Fruit fly (Drosophila melanogaster) whole organism, embryonic: ENCODE measurements around the gene Hnf4.

ENCODE experiments used
- Adf1 ChIP-seq: fragments of 200-800 bp; sonication (Bioruptor generic); IDR thresholded peaks from 2 replicates; pipeline ENCODE4 v1.3.6; 2022; ENCODE audit warnings: missing biosample characterization, missing genetic modification characterization
- Atf3 ChIP-seq: fragments of 200-800 bp; sonication (Bioruptor generic); optimal IDR thresholded peaks from 3 replicates; lab custom pipeline; 2016; ENCODE audit warnings: missing biosample characterization, missing genetic modification characterization
- B-H2 ChIP-seq: fragments of 200-800 bp; sonication (Bioruptor generic); optimal IDR thresholded peaks from 2 replicates; lab custom pipeline; 2018; ENCODE audit warnings: missing biosample characterization, mild to moderate bottlenecking, missing genetic modification characterization
- CG10366 ChIP-seq: fragments of 200-800 bp; sonication (Bioruptor generic); IDR thresholded peaks from 2 replicates; pipeline ENCODE4 v1.3.6; 2022; ENCODE audit warnings: missing biosample characterization, missing genetic modification characterization
- CG11456 ChIP-seq: fragments of 200-800 bp; sonication (Bioruptor generic); IDR thresholded peaks from 3 replicates; pipeline ENCODE4 v1.3.6; 2022; ENCODE audit warnings: missing biosample characterization, missing genetic modification characterization
- CG12769 ChIP-seq: fragments of 200-800 bp; sonication (Bioruptor generic); optimal IDR thresholded peaks from 2 replicates; lab custom pipeline; 2019; ENCODE audit warnings: missing biosample characterization, mild to moderate bottlenecking, missing genetic modification characterization, moderate library complexity
- CG14441 ChIP-seq: fragments of 200-800 bp; sonication (Bioruptor generic); IDR thresholded peaks from 2 replicates; pipeline ENCODE4 v1.3.6; 2022; ENCODE audit warnings: missing biosample characterization, missing genetic modification characterization
- CG17328 ChIP-seq: fragments of 200-800 bp; sonication (Bioruptor generic); IDR thresholded peaks from 2 replicates; pipeline ENCODE4 v1.3.6; 2022; ENCODE audit warnings: missing biosample characterization, missing genetic modification characterization
- CG17359 ChIP-seq: fragments of 200-800 bp; sonication (Bioruptor generic); optimal IDR thresholded peaks from 3 replicates; lab custom pipeline; 2018; ENCODE audit warnings: missing biosample characterization, mild to moderate bottlenecking, missing genetic modification characterization, moderate library complexity
- CG17829 ChIP-seq: fragments of 200-800 bp; optimal IDR thresholded peaks from 2 replicates; lab custom pipeline; 2019; ENCODE audit warnings: missing biosample characterization, mild to moderate bottlenecking, missing genetic modification characterization, moderate library complexity
- CG17912 ChIP-seq: fragments of 200-800 bp; sonication (Bioruptor generic); optimal IDR thresholded peaks from 2 replicates; lab custom pipeline; 2018; ENCODE audit warnings: missing biosample characterization, mild to moderate bottlenecking, missing genetic modification characterization
- CG2202 ChIP-seq: fragments of 200-800 bp; sonication (Bioruptor generic); optimal IDR thresholded peaks from 2 replicates; lab custom pipeline; 2018; ENCODE audit warnings: missing biosample characterization, mild to moderate bottlenecking, missing genetic modification characterization
- CG33557 ChIP-seq: fragments of 200-800 bp; sonication (Bioruptor generic); optimal IDR thresholded peaks from 2 replicates; lab custom pipeline; 2019; ENCODE audit warnings: missing biosample characterization, mild to moderate bottlenecking, missing genetic modification characterization, moderate library complexity
- CG34376 ChIP-seq: fragments of 200-800 bp; sonication (Bioruptor generic); optimal IDR thresholded peaks from 2 replicates; lab custom pipeline; 2018; ENCODE audit warnings: missing biosample characterization, mild to moderate bottlenecking, missing genetic modification characterization
- CG7357 ChIP-seq: fragments of 200-800 bp; sonication (Bioruptor generic); IDR thresholded peaks from 3 replicates; pipeline ENCODE4 v1.3.6; 2022; ENCODE audit warnings: missing biosample characterization, missing genetic modification characterization
- CG7987 ChIP-seq: fragments of 200-800 bp; sonication (Bioruptor generic); optimal IDR thresholded peaks from 2 replicates; lab custom pipeline; 2018; ENCODE audit warnings: missing biosample characterization, mild to moderate bottlenecking, missing genetic modification characterization, moderate library complexity
- CG8765 ChIP-seq: fragments of 200-800 bp; sonication (Bioruptor generic); IDR thresholded peaks from 2 replicates; pipeline ENCODE4 v1.3.6; 2022; ENCODE audit warnings: missing biosample characterization, missing genetic modification characterization
- CG9876 ChIP-seq: fragments of 200-800 bp; sonication (Bioruptor generic); optimal IDR thresholded peaks from 2 replicates; lab custom pipeline; 2016; ENCODE audit warnings: missing biosample characterization, missing genetic modification characterization
- CG9932 ChIP-seq: fragments of 200-800 bp; sonication (Bioruptor generic); IDR thresholded peaks from 2 replicates; pipeline ENCODE4 v1.3.6; 2022; ENCODE audit warnings: missing biosample characterization, missing genetic modification characterization
- Chrac-16 ChIP-seq: fragments of 200-800 bp; sonication (Bioruptor generic); optimal IDR thresholded peaks from 3 replicates; lab custom pipeline; 2016; ENCODE audit warnings: missing biosample characterization, missing genetic modification characterization
- CkIIα-i1 ChIP-seq: fragments of 200-800 bp; sonication (Bioruptor generic); IDR thresholded peaks from 2 replicates; pipeline ENCODE4 v1.3.6; 2022; ENCODE audit warnings: missing biosample characterization, missing genetic modification characterization
- Dek ChIP-seq: fragments of 200-800 bp; sonication (Bioruptor generic); optimal IDR thresholded peaks from 3 replicates; lab custom pipeline; 2019; ENCODE audit warnings: missing biosample characterization, mild to moderate bottlenecking, missing genetic modification characterization, moderate library complexity
- Doc3 ChIP-seq: fragments of 200-800 bp; sonication (Bioruptor generic); IDR thresholded peaks from 3 replicates; pipeline ENCODE4 v1.3.6; 2022; ENCODE audit warnings: missing biosample characterization, missing genetic modification characterization; ENCODE audit not compliant: partially characterized antibody
- GATAe ChIP-seq: fragments of 200-800 bp; sonication (Bioruptor generic); conservative IDR thresholded peaks from 2 replicates; pipeline ENCODE4 v1.3.6; 2022; ENCODE audit warnings: missing biosample characterization, missing genetic modification characterization
- H15 ChIP-seq: fragments of 200-800 bp; sonication (Bioruptor generic); IDR thresholded peaks from 3 replicates; pipeline ENCODE4 v1.3.6; 2022; ENCODE audit warnings: missing biosample characterization, missing genetic modification characterization
- Meics ChIP-seq: fragments of 200-800 bp; sonication (Bioruptor generic); optimal IDR thresholded peaks from 2 replicates; lab custom pipeline; 2017; ENCODE audit warnings: missing biosample characterization, mild to moderate bottlenecking, missing genetic modification characterization
- PHDP ChIP-seq: fragments of 200-800 bp; sonication (Bioruptor generic); optimal IDR thresholded peaks from 3 replicates; lab custom pipeline; 2018; ENCODE audit warnings: missing biosample characterization, mild to moderate bottlenecking, missing genetic modification characterization, moderate library complexity
- Scr ChIP-seq: fragments of 200-800 bp; sonication (Bioruptor generic); IDR thresholded peaks from 2 replicates; pipeline ENCODE4 v1.3.6; 2022; ENCODE audit warnings: missing biosample characterization, missing genetic modification characterization; ENCODE audit not compliant: partially characterized antibody
- Sin3A ChIP-seq: fragments of >200 bp; optimal IDR thresholded peaks from 2 replicates; lab custom pipeline; 2018
- ap ChIP-seq: fragments of 200-800 bp; sonication (Bioruptor generic); IDR thresholded peaks from 2 replicates; pipeline ENCODE4 v1.3.6; 2022; ENCODE audit warnings: missing biosample characterization, missing genetic modification characterization
- ash1 ChIP-seq: fragments of 200-800 bp; sonication (Bioruptor generic); optimal IDR thresholded peaks from 2 replicates; lab custom pipeline; 2018; ENCODE audit warnings: missing biosample characterization, mild to moderate bottlenecking, missing genetic modification characterization
- bab2 ChIP-seq: fragments of 200-800 bp; sonication (Bioruptor generic); optimal IDR thresholded peaks from 2 replicates; lab custom pipeline; 2016; ENCODE audit warnings: missing biosample characterization, missing genetic modification characterization
- cas ChIP-seq: fragments of 200-800 bp; sonication (Bioruptor generic); IDR thresholded peaks from 2 replicates; pipeline ENCODE4 v1.3.6; 2022; ENCODE audit warnings: missing biosample characterization, missing genetic modification characterization
- cg ChIP-seq: fragments of 200-800 bp; sonication (Bioruptor generic); optimal IDR thresholded peaks from 3 replicates; lab custom pipeline; 2019; ENCODE audit warnings: missing biosample characterization, mild to moderate bottlenecking, missing genetic modification characterization, moderate library complexity
- chinmo ChIP-seq: fragments of 200-800 bp; sonication (Bioruptor generic); IDR thresholded peaks from 4 replicates; pipeline ENCODE4 v1.3.6; 2022; ENCODE audit warnings: missing biosample characterization, missing genetic modification characterization; ENCODE audit not compliant: partially characterized antibody
- dm ChIP-seq: fragments of 200-800 bp; sonication (Bioruptor generic); optimal IDR thresholded peaks from 3 replicates; lab custom pipeline; 2016; ENCODE audit warnings: missing biosample characterization, missing genetic modification characterization
- dmrt11E ChIP-seq: fragments of 200-800 bp; sonication (Bioruptor generic); optimal IDR thresholded peaks from 3 replicates; lab custom pipeline; 2018; ENCODE audit warnings: missing biosample characterization, mild to moderate bottlenecking, missing genetic modification characterization, moderate library complexity
- gem ChIP-seq: fragments of 200-800 bp; sonication (Bioruptor generic); optimal IDR thresholded peaks from 2 replicates; lab custom pipeline; 2019; ENCODE audit warnings: missing biosample characterization, mild to moderate bottlenecking, missing genetic modification characterization, moderate library complexity
- gfzf ChIP-seq: fragments of 200-800 bp; sonication (Bioruptor generic); optimal IDR thresholded peaks from 2 replicates; lab custom pipeline; 2016; ENCODE audit warnings: missing biosample characterization, mild to moderate bottlenecking, missing genetic modification characterization, moderate library complexity
- luna ChIP-seq: fragments of 200-800 bp; sonication (Bioruptor generic); optimal IDR thresholded peaks from 2 replicates; lab custom pipeline; 2016; ENCODE audit warnings: missing biosample characterization, missing genetic modification characterization
- mam ChIP-seq: fragments of 200-800 bp; sonication (Bioruptor generic); optimal IDR thresholded peaks from 3 replicates; lab custom pipeline; 2016; ENCODE audit warnings: missing biosample characterization, missing genetic modification characterization
- nom ChIP-seq: fragments of 200-800 bp; sonication (Bioruptor generic); optimal IDR thresholded peaks from 2 replicates; lab custom pipeline; 2017; ENCODE audit warnings: missing biosample characterization, missing genetic modification characterization, mild to moderate bottlenecking, moderate library complexity, missing genetic modification reagents
- odd ChIP-seq: fragments of 200-800 bp; sonication (Bioruptor generic); optimal IDR thresholded peaks from 2 replicates; lab custom pipeline; 2017; ENCODE audit warnings: missing biosample characterization, mild to moderate bottlenecking, missing genetic modification characterization
- phol ChIP-seq: fragments of 200-800 bp; sonication (Bioruptor generic); optimal IDR thresholded peaks from 3 replicates; lab custom pipeline; 2018; ENCODE audit warnings: missing biosample characterization, mild to moderate bottlenecking, missing genetic modification characterization, moderate library complexity
- prd ChIP-seq, 3 experiments: fragments of >200 bp in 2 of 3; fragments of 200-800 bp in 1 of 3; sonication (Bioruptor generic) in 1 of 3; optimal IDR thresholded peaks in 2 of 3; IDR thresholded peaks in 1 of 3; 2 replicates in 2 of 3; 3 replicates in 1 of 3; pipeline versions ENCODE4 v1.3.6 to Lab custom; 2017 to 2022; ENCODE audit warnings: missing biosample characterization in 1 of 3, missing genetic modification characterization in 1 of 3
- sqz ChIP-seq: fragments of 200-800 bp; sonication (Bioruptor generic); optimal IDR thresholded peaks from 3 replicates; lab custom pipeline; 2018; ENCODE audit warnings: missing biosample characterization, mild to moderate bottlenecking, missing genetic modification characterization
- tx ChIP-seq: fragments of 200-800 bp; sonication (Bioruptor generic); optimal IDR thresholded peaks from 2 replicates; lab custom pipeline; 2016; ENCODE audit warnings: missing biosample characterization, missing genetic modification characterization
- wdn ChIP-seq: fragments of 200-800 bp; sonication (Bioruptor generic); IDR thresholded peaks from 2 replicates; pipeline ENCODE4 v1.3.6; 2022; ENCODE audit warnings: missing biosample characterization, missing genetic modification characterization
- zfh1 ChIP-seq: fragments of 200-800 bp; sonication (Bioruptor generic); IDR thresholded peaks from 3 replicates; pipeline ENCODE4 v1.3.6; 2022; ENCODE audit warnings: missing biosample characterization, missing genetic modification characterization

Gene Hnf4

DNA sequence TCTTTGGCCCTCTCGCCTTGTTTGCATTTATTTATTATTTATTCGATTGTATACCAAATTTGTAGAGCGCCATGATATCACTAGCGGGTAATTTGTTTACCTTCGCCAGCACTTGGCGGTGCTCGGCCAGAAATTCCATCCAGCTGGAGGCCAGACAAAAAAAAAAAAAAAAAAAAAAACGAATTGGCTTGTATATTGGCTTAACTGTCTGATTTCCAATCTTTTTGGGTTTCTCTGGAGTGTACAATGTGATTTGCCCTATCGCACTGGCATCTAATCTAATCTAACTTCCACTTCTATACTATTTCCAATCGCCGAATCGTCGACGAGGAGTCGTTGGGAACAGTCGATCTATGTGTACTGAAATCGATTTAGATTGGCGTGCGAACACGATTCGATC, 10.3 kb upstream of the Hnf4 start (continued):
- TF ChIP-seq GATAe (GFP tag; lab: Robert Waterston, UW) (peak; percentile 66), B-H2 (GFP tag; lab: Kevin White, UChicago) (peak; percentile 9), CG33557 (no peak), bab2 (GFP tag; lab: Kevin White, UChicago) (no peak), CG17912 (GFP tag; lab: Kevin White, UChicago) (no peak), zfh1 (GFP tag; lab: Robert Waterston, UW) (no peak), Atf3 (GFP tag; lab: Kevin White, UChicago) (no peak), odd (GFP tag; lab: Kevin White, UChicago) (no peak), CG7987 (GFP tag; lab: Kevin White, UChicago) (peak; percentile 34), dm (GFP tag; lab: Kevin White, UChicago) (no peak), nom (no peak), Adf1 (GFP tag; lab: Robert Waterston, UW) (no peak), cg (no peak), phol (tag; lab: Kevin White, UChicago) (no peak), mam (GFP tag; lab: Kevin White, UChicago) (no peak), CkIIα-i1 (GFP tag; lab: Robert Waterston, UW) (no peak), prd (optimal IDR thresholded peaks at IDR 0.05; lab: Kevin White, UChicago) (no peak), prd (GFP tag; IDR thresholded peaks at IDR 0.05; lab: Robert Waterston, UW) (no peak), CG10366 (no peak), CG9932 (0 out of 2 replicates have a peak, but pooled peaks have one; percentile 11), CG2202 (tag; lab: Kevin White, UChicago) (no peak), ash1 (GFP tag; lab: Kevin White, UChicago) (no peak), CG12769 (tag; lab: Kevin White, UChicago) (peak; percentile 59), tx (GFP tag; lab: Kevin White, UChicago) (no peak), CG9876 (GFP tag; lab: Kevin White, UChicago) (no peak), luna (GFP tag; lab: Kevin White, UChicago) (no peak), CG17359 (peak; percentile 11), Doc3 (GFP tag; lab: Robert Waterston, UW) (no peak), gem (tag; lab: Kevin White, UChicago) (no peak), Scr (GFP tag; lab: Robert Waterston, UW) (no peak), Chrac-16 (GFP tag; lab: Kevin White, UChicago) (no peak), CG8765 (GFP tag; lab: Robert Waterston, UW) (no peak), Sin3A (lab: Kevin White, UChicago) (no peak), sqz (GFP tag; lab: Kevin White, UChicago) (peak; percentile 32), CG17829 (tag; lab: Kevin White, UChicago) (no peak), CG11456 (GFP tag; lab: Robert Waterston, UW) (no peak), chinmo (GFP tag; lab: Robert Waterston, UW) (0 out of 4 replicates have a peak, but pooled peaks have one; percentile 11), dmrt11E (tag; lab: Kevin White, UChicago) (no peak), CG17328 (GFP tag; lab: Robert Waterston, UW) (no peak), Meics (peak; percentile 16), gfzf (GFP tag; lab: Kevin White, UChicago) (no peak), ap (GFP tag; lab: Robert Waterston, UW) (no peak), wdn (GFP tag; lab: Robert Waterston, UW) (no peak), cas (GFP tag; lab: Robert Waterston, UW) (no peak), CG34376 (GFP tag; lab: Kevin White, UChicago) (peak; percentile 56), CG7357 (GFP tag; lab: Robert Waterston, UW) (no peak), CG14441 (GFP tag; lab: Robert Waterston, UW) (no peak), PHDP (tag; lab: Kevin White, UChicago) (no peak), Dek (tag; lab: Kevin White, UChicago) (no peak), H15 (GFP tag; lab: Robert Waterston, UW) (no peak)
- TF ChIP-seq, all 482 proteins: peak for 44
